Worm (Caenorhabditis elegans) whole organism, L2 larva: ENCODE measurements around the gene fipr-1.

Experiments
- C34F6.9 ChIP-seq: fragments of 150-350 bp; optimal IDR thresholded peaks from 2 replicates; lab custom pipeline; 2014; ENCODE audit warnings: missing biosample characterization, missing genetic modification characterization
- F13H6.1 ChIP-seq: sonication (generic microtip); optimal IDR thresholded peaks from 2 replicates; lab custom pipeline; 2016; ENCODE audit warnings: missing genetic modification characterization, missing compliant biosample characterization
- R02D3.7 ChIP-seq: fragments of 150-350 bp; optimal IDR thresholded peaks from 2 replicates; lab custom pipeline; 2014; ENCODE audit warnings: missing biosample characterization, missing genetic modification characterization
- ZK546.5 ChIP-seq: sonication (generic microtip); optimal IDR thresholded peaks from 2 replicates; lab custom pipeline; 2017; ENCODE audit warnings: missing biosample characterization, missing genetic modification characterization
- alr-1 ChIP-seq: fragments of 150-350 bp; optimal IDR thresholded peaks from 2 replicates; lab custom pipeline; 2014; ENCODE audit warnings: missing biosample characterization, missing genetic modification characterization
- aly-2 ChIP-seq: fragments of 150-350 bp; optimal IDR thresholded peaks from 2 replicates; lab custom pipeline; 2014; ENCODE audit warnings: missing biosample characterization, missing genetic modification characterization
- ama-1 ChIP-seq: fragments of 150-350 bp; optimal IDR thresholded peaks from 2 replicates; lab custom pipeline; 2018; ENCODE audit warnings: inconsistent platforms
- blmp-1 ChIP-seq: sonication (generic microtip); optimal IDR thresholded peaks from 2 replicates; lab custom pipeline; 2017; ENCODE audit warnings: missing genetic modification characterization, mild to moderate bottlenecking, missing compliant biosample characterization, antibody characterized with exemption, moderate library complexity; ENCODE audit not compliant: insufficient read depth
- ceh-16 ChIP-seq: fragments of 150-350 bp; optimal IDR thresholded peaks from 2 replicates; lab custom pipeline; 2014; ENCODE audit warnings: missing biosample characterization, missing genetic modification characterization
- ceh-82 ChIP-seq: fragments of 150-350 bp; optimal IDR thresholded peaks from 2 replicates; lab custom pipeline; 2014; ENCODE audit warnings: missing biosample characterization, missing genetic modification characterization
- crh-2 ChIP-seq: sonication (generic microtip); optimal IDR thresholded peaks from 2 replicates; lab custom pipeline; 2017; ENCODE audit warnings: missing biosample characterization, missing genetic modification characterization
- dmd-4 ChIP-seq: sonication (generic microtip); optimal IDR thresholded peaks from 2 replicates; lab custom pipeline; 2017; ENCODE audit warnings: missing biosample characterization, missing genetic modification characterization
- egl-27 ChIP-seq: sonication (generic microtip); optimal IDR thresholded peaks from 3 replicates; lab custom pipeline; 2017; ENCODE audit warnings: missing biosample characterization, missing genetic modification reagents, missing genetic modification characterization
- elt-1 ChIP-seq: fragments of 150-350 bp; optimal IDR thresholded peaks from 2 replicates; lab custom pipeline; 2014; ENCODE audit warnings: missing biosample characterization, missing genetic modification characterization
- elt-3 ChIP-seq: sonication (generic microtip); optimal IDR thresholded peaks from 2 replicates; lab custom pipeline; 2017; ENCODE audit warnings: missing biosample characterization, missing genetic modification characterization
- fos-1 ChIP-seq: fragments of 150-350 bp; optimal IDR thresholded peaks from 2 replicates; lab custom pipeline; 2014; ENCODE audit warnings: missing biosample characterization, missing genetic modification characterization
- gmeb-1 ChIP-seq: fragments of 150-350 bp; optimal IDR thresholded peaks from 2 replicates; lab custom pipeline; 2014; ENCODE audit warnings: missing biosample characterization, missing genetic modification characterization
- lin-11 ChIP-seq: fragments of 150-350 bp; sonication (generic microtip); optimal IDR thresholded peaks from 2 replicates; lab custom pipeline; 2014; ENCODE audit warnings: missing biosample characterization, missing genetic modification characterization, inconsistent platforms, mixed read lengths
- lin-13 ChIP-seq: fragments of 150-350 bp; optimal IDR thresholded peaks from 2 replicates; lab custom pipeline; 2014; ENCODE audit warnings: missing biosample characterization, missing genetic modification reagents, missing genetic modification characterization
- lin-39 ChIP-seq: fragments of 150-350 bp; optimal IDR thresholded peaks from 2 replicates; lab custom pipeline; 2014; ENCODE audit warnings: missing biosample characterization, missing genetic modification reagents, missing genetic modification characterization
- lsy-2 ChIP-seq, 2 experiments: fragments of 150-350 bp in 1 of 2; sonication (generic microtip) in 1 of 2; optimal IDR thresholded peaks; 2 replicates each; lab custom pipeline; 2014 to 2017; ENCODE audit warnings: missing biosample characterization in 2 of 2, missing genetic modification characterization in 2 of 2
- mab-5 ChIP-seq: fragments of 150-350 bp; optimal IDR thresholded peaks from 2 replicates; lab custom pipeline; 2014; ENCODE audit warnings: missing biosample characterization, missing genetic modification characterization
- mbf-1 ChIP-seq: sonication (generic microtip); optimal IDR thresholded peaks from 2 replicates; lab custom pipeline; 2017; ENCODE audit warnings: missing biosample characterization, missing genetic modification characterization
- mdl-1 ChIP-seq, 2 experiments: fragments of 150-350 bp in 1 of 2; sonication (generic microtip) in 1 of 2; optimal IDR thresholded peaks; 2 replicates each; lab custom pipeline; 2017; ENCODE audit warnings: missing biosample characterization in 2 of 2, missing genetic modification characterization in 2 of 2
- nhr-10 ChIP-seq: sonication (generic microtip); optimal IDR thresholded peaks from 2 replicates; lab custom pipeline; 2017; ENCODE audit warnings: missing biosample characterization, missing genetic modification characterization
- nhr-11 ChIP-seq: fragments of 150-350 bp; optimal IDR thresholded peaks from 2 replicates; lab custom pipeline; 2014; ENCODE audit warnings: missing biosample characterization, missing genetic modification characterization
- nhr-12 ChIP-seq: fragments of 150-350 bp; optimal IDR thresholded peaks from 2 replicates; lab custom pipeline; 2014; ENCODE audit warnings: missing biosample characterization, missing genetic modification characterization
- nhr-129 ChIP-seq: fragments of 150-350 bp; optimal IDR thresholded peaks from 2 replicates; lab custom pipeline; 2014; ENCODE audit warnings: missing biosample characterization, missing genetic modification characterization
- nhr-21 ChIP-seq: fragments of 150-350 bp; optimal IDR thresholded peaks from 2 replicates; lab custom pipeline; 2014; ENCODE audit warnings: missing biosample characterization, missing genetic modification characterization
- nhr-237 ChIP-seq: fragments of 150-350 bp; optimal IDR thresholded peaks from 2 replicates; lab custom pipeline; 2014; ENCODE audit warnings: missing biosample characterization, missing genetic modification characterization
- nhr-25 ChIP-seq: fragments of 150-350 bp; sonication (generic microtip); optimal IDR thresholded peaks from 3 replicates; lab custom pipeline; 2014; ENCODE audit warnings: missing biosample characterization, missing genetic modification characterization
- nhr-6 ChIP-seq: fragments of 150-350 bp; optimal IDR thresholded peaks from 2 replicates; lab custom pipeline; 2014; ENCODE audit warnings: missing biosample characterization, missing genetic modification characterization
- nhr-77 ChIP-seq: fragments of 150-350 bp; optimal IDR thresholded peaks from 2 replicates; lab custom pipeline; 2014; ENCODE audit warnings: missing biosample characterization, missing genetic modification characterization
- peb-1 ChIP-seq: fragments of 150-350 bp; optimal IDR thresholded peaks from 2 replicates; lab custom pipeline; 2014; ENCODE audit warnings: missing biosample characterization, missing genetic modification characterization
- sem-4 ChIP-seq: fragments of 150-350 bp; optimal IDR thresholded peaks from 2 replicates; lab custom pipeline; 2014; ENCODE audit warnings: missing biosample characterization, missing genetic modification reagents, missing genetic modification characterization
- skn-1 ChIP-seq: sonication (generic microtip); optimal IDR thresholded peaks from 2 replicates; lab custom pipeline; 2017; ENCODE audit warnings: missing biosample characterization, missing genetic modification characterization
- sma-3 ChIP-seq: sonication (generic microtip); optimal IDR thresholded peaks from 2 replicates; lab custom pipeline; 2016; ENCODE audit warnings: missing genetic modification reagents, missing genetic modification characterization, missing compliant biosample characterization
- sma-9 ChIP-seq, 2 experiments: fragments of 150-350 bp in 1 of 2; sonication (generic microtip) in 1 of 2; optimal IDR thresholded peaks; 2 replicates each; lab custom pipeline; 2014 to 2016; ENCODE audit warnings: missing genetic modification characterization in 2 of 2, mild to moderate bottlenecking in 1 of 2, missing biosample characterization in 1 of 2, missing compliant biosample characterization in 1 of 2, missing genetic modification reagents in 1 of 2, moderate library complexity in 1 of 2
- unc-39 ChIP-seq: fragments of 150-350 bp; optimal IDR thresholded peaks from 2 replicates; lab custom pipeline; 2014; ENCODE audit warnings: missing biosample characterization, missing genetic modification characterization
- unc-55 ChIP-seq: fragments of 150-350 bp; sonication (generic microtip); optimal IDR thresholded peaks from 3 replicates; lab custom pipeline; 2014; ENCODE audit warnings: missing biosample characterization, missing genetic modification reagents, missing genetic modification characterization
- unc-62 ChIP-seq: fragments of 150-350 bp; optimal IDR thresholded peaks from 2 replicates; lab custom pipeline; 2014; ENCODE audit warnings: missing biosample characterization, missing genetic modification reagents, missing genetic modification characterization
- zag-1 ChIP-seq: fragments of 150-350 bp; optimal IDR thresholded peaks from 2 replicates; lab custom pipeline; 2014; ENCODE audit warnings: missing biosample characterization, missing genetic modification characterization
- ztf-1 ChIP-seq: fragments of 200-800 bp; sonication (Bioruptor generic); conservative IDR thresholded peaks from 2 replicates; pipeline ENCODE4 v1.3.6; 2022; ENCODE audit warnings: missing genetic modification characterization, missing compliant biosample characterization
- ztf-11 ChIP-seq: sonication (generic microtip); optimal IDR thresholded peaks from 2 replicates; lab custom pipeline; 2017; ENCODE audit warnings: missing biosample characterization, missing genetic modification characterization
- ztf-4 ChIP-seq: fragments of 150-350 bp; optimal IDR thresholded peaks from 2 replicates; lab custom pipeline; 2014; ENCODE audit warnings: missing biosample characterization, missing genetic modification characterization

The fipr-1 gene

ce11 chrV:12326638-12327037, 34.9 kb downstream of the fipr-1 start:
- no peak for TF ChIP-seq lin-11 (tag; lab: Kevin White, UChicago)
- TF ChIP-seq ztf-4 = no peak
- no peak for TF ChIP-seq skn-1 (tag; lab: Kevin White, UChicago)
- TF ChIP-seq mab-5 (tag; lab: Kevin White, UChicago) = peak; percentile 9
- TF ChIP-seq elt-1 (tag; lab: Kevin White, UChicago) = no peak
- TF ChIP-seq C34F6.9 (tag; lab: Kevin White, UChicago) = peak; percentile 15
- no peak for TF ChIP-seq nhr-11 (tag; lab: Kevin White, UChicago)
- no peak for TF ChIP-seq nhr-77 (tag; lab: Kevin White, UChicago)
- TF ChIP-seq egl-27 = no peak
- no peak for TF ChIP-seq zag-1 (tag; lab: Kevin White, UChicago)
- TF ChIP-seq nhr-237 (tag; lab: Kevin White, UChicago) = no peak
- no peak for TF ChIP-seq unc-39
- no peak for TF ChIP-seq fos-1
- TF ChIP-seq crh-2 = no peak
- TF ChIP-seq unc-55 (GFP tag; lab: Kevin White, UChicago) = peak; percentile 6
- no peak for TF ChIP-seq nhr-21 (tag; lab: Kevin White, UChicago)
- TF ChIP-seq gmeb-1 = no peak

- TF ChIP-seq sma-9 (GFP tag; optimal IDR thresholded peaks at IDR 0.05; lab: Kevin White, UChicago) = peak; percentile 26
- no peak for TF ChIP-seq sma-9 (tag; optimal IDR thresholded peaks at IDR 0.05; lab: Kevin White, UChicago)
- TF ChIP-seq nhr-21 (tag; lab: Kevin White, UChicago) = peak; percentile 15
- no peak for TF ChIP-seq F13H6.1 (tag; lab: Kevin White, UChicago)
- peak in 1 of 2 experiments; percentile 18 for TF ChIP-seq lsy-2 (tag; optimal IDR thresholded peaks at IDR 0.05; lab: Kevin White, UChicago)
- no peak for TF ChIP-seq nhr-25 (tag; lab: Kevin White, UChicago)
- no peak for TF ChIP-seq peb-1 (tag; lab: Kevin White, UChicago)
Observed at ce11 chrV:12320274-12320839, 41.2 kb downstream of the fipr-1 start.

- TF ChIP-seq ceh-16 (tag; lab: Kevin White, UChicago) (peak; percentile 16), elt-3 (tag; lab: Kevin White, UChicago) (no peak), skn-1 (tag; lab: Kevin White, UChicago) (no peak), nhr-11 (tag; lab: Kevin White, UChicago) (no peak), nhr-77 (tag; lab: Kevin White, UChicago) (peak; percentile 24), lin-11 (tag; lab: Kevin White, UChicago) (peak; percentile 58), ZK546.5 (peak; percentile 23), gmeb-1 (peak; percentile 83), zag-1 (tag; lab: Kevin White, UChicago) (no peak), R02D3.7 (tag; lab: Kevin White, UChicago) (no peak), lin-39 (no peak), unc-62 (GFP tag; lab: Kevin White, UChicago) (no peak), ztf-11 (tag; lab: Kevin White, UChicago) (no peak), lsy-2 (tag; optimal IDR thresholded peaks at IDR 0.05; lab: Kevin White, UChicago) (peak; percentile 95 to 99), nhr-6 (tag; lab: Kevin White, UChicago) (no peak), blmp-1 (tag; lab: Kevin White, UChicago) (no peak), unc-55 (GFP tag; lab: Kevin White, UChicago) (peak; percentile 95), fos-1 (peak; percentile 72), aly-2 (tag; lab: Kevin White, UChicago) (no peak), egl-27 (no peak), mbf-1 (no peak), nhr-21 (tag; lab: Kevin White, UChicago) (peak; percentile 72), nhr-25 (tag; lab: Kevin White, UChicago) (peak; percentile 80), ama-1 (lab: Kevin White, UChicago) (peak; percentile 39), nhr-10 (tag; lab: Kevin White, UChicago) (no peak), sma-3 (GFP tag; lab: Kevin White, UChicago) (peak; percentile 71), alr-1 (tag; lab: Kevin White, UChicago) (no peak), unc-39 (no peak), nhr-129 (tag; lab: Kevin White, UChicago) (peak; percentile 83), nhr-12 (tag; lab: Kevin White, UChicago) (no peak), elt-1 (tag; lab: Kevin White, UChicago) (no peak), C34F6.9 (tag; lab: Kevin White, UChicago) (peak; percentile 94), sem-4 (tag; lab: Kevin White, UChicago) (peak; percentile 68), peb-1 (tag; lab: Kevin White, UChicago) (no peak), mdl-1 (tag; optimal IDR thresholded peaks at IDR 0.05; lab: Kevin White, UChicago) (no peak), F13H6.1 (tag; lab: Kevin White, UChicago) (no peak), ztf-1 (GFP tag; lab: Robert Waterston, UW) (no peak), dmd-4 (tag; lab: Kevin White, UChicago) (no peak), sma-9 (GFP tag; optimal IDR thresholded peaks at IDR 0.05; lab: Kevin White, UChicago) (peak; percentile 75), sma-9 (tag; optimal IDR thresholded peaks at IDR 0.05; lab: Kevin White, UChicago) (no peak), nhr-237 (tag; lab: Kevin White, UChicago) (no peak), lin-13 (peak; percentile 81), ceh-82 (tag; lab: Kevin White, UChicago) (no peak), ztf-4 (peak; percentile 25)
Observed at ce11 chrV:12317894-12318553, 43.5 kb downstream of the fipr-1 start, which contains the start of the genes R04F11.5 and R04F11.2. Gene R04F11.5 (minus strand): TSS chrV:12318019. Gene R04F11.2 (plus strand): TSS chrV:12318381.
